Worm (Caenorhabditis elegans) whole organism, L3 larva: ENCODE measurements around the gene F44A2.3.

Source experiments
- R02D3.7 ChIP-seq: fragments of 150-350 bp; optimal IDR thresholded peaks from 2 replicates; lab custom pipeline; 2014; ENCODE audit warnings: missing biosample characterization, missing genetic modification characterization
- ama-1 ChIP-seq: fragments of 150-350 bp; optimal IDR thresholded peaks from 2 replicates; lab custom pipeline; 2018
- egl-27 ChIP-seq: sonication (generic microtip); optimal IDR thresholded peaks from 4 replicates; lab custom pipeline; 2017; ENCODE audit warnings: missing biosample characterization, missing genetic modification reagents, missing genetic modification characterization
- egl-5 ChIP-seq: fragments of 150-350 bp; optimal IDR thresholded peaks from 2 replicates; lab custom pipeline; 2017; ENCODE audit warnings: missing biosample characterization, missing genetic modification reagents, missing genetic modification characterization, inconsistent platforms
- fos-1 ChIP-seq: fragments of 150-350 bp; optimal IDR thresholded peaks from 2 replicates; lab custom pipeline; 2014; ENCODE audit warnings: missing biosample characterization, missing genetic modification characterization
- jun-1 ChIP-seq: fragments of 150-350 bp; optimal IDR thresholded peaks from 2 replicates; lab custom pipeline; 2014; ENCODE audit warnings: missing biosample characterization, missing genetic modification reagents, missing genetic modification characterization
- mml-1 ChIP-seq: fragments of 150-350 bp; sonication (generic microtip); optimal IDR thresholded peaks from 3 replicates; lab custom pipeline; 2014; ENCODE audit warnings: missing biosample characterization, missing genetic modification characterization
- nfya-1 ChIP-seq: sonication (generic microtip); optimal IDR thresholded peaks from 2 replicates; lab custom pipeline; 2017; ENCODE audit warnings: missing genetic modification characterization, mild to moderate bottlenecking, missing compliant biosample characterization, antibody characterized with exemption, moderate library complexity; ENCODE audit not compliant: insufficient read depth
- nhr-28 ChIP-seq: fragments of 150-350 bp; optimal IDR thresholded peaks from 2 replicates; lab custom pipeline; 2014; ENCODE audit warnings: missing biosample characterization, missing genetic modification characterization
- nhr-76 ChIP-seq: fragments of 150-350 bp; sonication (generic microtip); optimal IDR thresholded peaks from 5 replicates; lab custom pipeline; 2014; ENCODE audit warnings: missing biosample characterization, missing genetic modification characterization
- nhr-77 ChIP-seq: fragments of 150-350 bp; optimal IDR thresholded peaks from 2 replicates; lab custom pipeline; 2014; ENCODE audit warnings: missing biosample characterization, missing genetic modification characterization
- snpc-4 ChIP-seq: fragments of 150-350 bp; optimal IDR thresholded peaks from 2 replicates; lab custom pipeline; 2014; ENCODE audit warnings: missing biosample characterization, missing genetic modification characterization
- unc-62 ChIP-seq: fragments of 150-350 bp; sonication (generic microtip); optimal IDR thresholded peaks from 4 replicates; lab custom pipeline; 2014; ENCODE audit warnings: missing biosample characterization, missing genetic modification reagents, missing genetic modification characterization
- ztf-4 ChIP-seq: fragments of 150-350 bp; optimal IDR thresholded peaks from 2 replicates; lab custom pipeline; 2014; ENCODE audit warnings: missing biosample characterization, missing genetic modification characterization

DNA sequence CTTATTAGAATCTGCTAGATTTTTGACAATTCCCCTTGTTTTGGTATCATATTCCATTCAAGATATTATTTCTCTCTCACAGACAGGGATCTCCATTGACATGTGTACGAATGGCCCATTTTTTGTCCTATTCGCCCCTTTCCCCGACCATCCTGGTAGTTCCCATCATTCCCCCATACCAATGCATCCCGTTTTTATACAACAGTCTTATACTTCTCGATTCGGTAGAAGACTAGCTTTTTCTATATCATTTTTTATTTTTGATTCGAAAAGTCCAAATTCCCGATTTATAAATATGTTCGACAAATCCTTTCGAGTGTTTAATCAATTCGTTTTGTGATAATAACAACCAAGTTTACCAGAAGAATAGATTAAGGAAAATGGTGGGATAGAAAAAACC lies 21.7 kb downstream of the F44A2.3 start:
- no peak for TF ChIP-seq ztf-4
- TF ChIP-seq ama-1 (lab: Kevin White, UChicago): no peak
- no peak for TF ChIP-seq nhr-76
- TF ChIP-seq unc-62 (GFP tag; lab: Kevin White, UChicago): no peak
- TF ChIP-seq egl-5 (tag; lab: Kevin White, UChicago): no peak
- TF ChIP-seq egl-27 (tag; lab: Kevin White, UChicago): no peak
- no peak for TF ChIP-seq snpc-4 (tag; lab: Kevin White, UChicago)
- no peak for TF ChIP-seq mml-1 (tag; lab: Kevin White, UChicago)
- TF ChIP-seq jun-1: no peak
- TF ChIP-seq nhr-77 (tag; lab: Kevin White, UChicago): no peak
- no peak for TF ChIP-seq fos-1 (tag; lab: Kevin White, UChicago)
- no peak for TF ChIP-seq R02D3.7 (tag; lab: Kevin White, UChicago)
- TF ChIP-seq nhr-28 (tag; lab: Kevin White, UChicago): no peak
- TF ChIP-seq nfya-1 (tag; lab: Kevin White, UChicago): no peak
